Worm (Caenorhabditis elegans) whole organism, mixed stage, embryonic: Measurements from ENCODE around the gene F38B7.10.

Experiments
- M03D4.4 ChIP-seq: sonication (generic microtip); optimal IDR thresholded peaks from 2 replicates; lab custom pipeline; 2017; ENCODE audit warnings: mild to moderate bottlenecking, missing genetic modification characterization, missing compliant biosample characterization
- bed-3 ChIP-seq: fragments of 200-800 bp; sonication (Bioruptor generic); optimal IDR thresholded peaks from 3 replicates; lab custom pipeline; 2018; ENCODE audit warnings: mild to moderate bottlenecking, missing genetic modification characterization, moderate library complexity, missing compliant biosample characterization
- blmp-1 ChIP-seq: fragments of 150-350 bp; optimal IDR thresholded peaks from 2 replicates; lab custom pipeline; 2014; ENCODE audit warnings: missing biosample characterization, missing genetic modification characterization
- ceh-39 ChIP-seq: fragments of 150-350 bp; optimal IDR thresholded peaks from 2 replicates; lab custom pipeline; 2014; ENCODE audit warnings: missing biosample characterization, missing genetic modification characterization
- ceh-43 ChIP-seq: fragments of 200-800 bp; sonication (Bioruptor generic); optimal IDR thresholded peaks from 2 replicates; lab custom pipeline; 2018; ENCODE audit warnings: mild to moderate bottlenecking, missing genetic modification characterization, moderate library complexity, missing compliant biosample characterization
- ceh-83 ChIP-seq: fragments of 200-800 bp; sonication (Bioruptor generic); optimal IDR thresholded peaks from 2 replicates; lab custom pipeline; 2018; ENCODE audit warnings: mild to moderate bottlenecking, missing genetic modification characterization, missing compliant biosample characterization
- ces-1 ChIP-seq: fragments of 150-350 bp; optimal IDR thresholded peaks from 2 replicates; lab custom pipeline; 2014; ENCODE audit warnings: missing biosample characterization, missing genetic modification reagents, missing genetic modification characterization
- cnd-1 ChIP-seq: fragments of 200-800 bp; sonication (Bioruptor generic); optimal IDR thresholded peaks from 2 replicates; lab custom pipeline; 2018; ENCODE audit warnings: mild to moderate bottlenecking, missing genetic modification characterization, missing compliant biosample characterization
- drap-1 ChIP-seq: fragments of 200-800 bp; sonication (Bioruptor generic); optimal IDR thresholded peaks from 3 replicates; lab custom pipeline; 2018; ENCODE audit warnings: mild to moderate bottlenecking, missing genetic modification characterization, missing compliant biosample characterization
- elt-1 ChIP-seq: sonication (generic microtip); optimal IDR thresholded peaks from 2 replicates; lab custom pipeline; 2017; ENCODE audit warnings: missing genetic modification characterization, mild to moderate bottlenecking, missing compliant biosample characterization, antibody characterized with exemption, moderate library complexity, borderline replicate concordance; ENCODE audit not compliant: insufficient read depth
- ham-2 ChIP-seq: fragments of 200-800 bp; sonication (Bioruptor generic); optimal IDR thresholded peaks from 2 replicates; lab custom pipeline; 2018; ENCODE audit warnings: mild to moderate bottlenecking, missing genetic modification characterization, missing compliant biosample characterization
- hlh-1 ChIP-seq: fragments of 150-350 bp; optimal IDR thresholded peaks from 2 replicates; lab custom pipeline; 2014; ENCODE audit warnings: missing biosample characterization, missing genetic modification reagents, missing genetic modification characterization
- lin-13 ChIP-seq: fragments of 150-350 bp; optimal IDR thresholded peaks from 2 replicates; lab custom pipeline; 2014; ENCODE audit warnings: missing biosample characterization, missing genetic modification characterization
- lin-32 ChIP-seq: fragments of 200-800 bp; sonication (Bioruptor generic); optimal IDR thresholded peaks from 2 replicates; lab custom pipeline; 2018; ENCODE audit warnings: mild to moderate bottlenecking, missing genetic modification characterization, missing compliant biosample characterization
- lsy-2 ChIP-seq: fragments of 150-350 bp; optimal IDR thresholded peaks from 2 replicates; lab custom pipeline; 2014; ENCODE audit warnings: missing biosample characterization, missing genetic modification characterization
- mab-5 ChIP-seq: fragments of 150-350 bp; optimal IDR thresholded peaks from 2 replicates; lab custom pipeline; 2014; ENCODE audit warnings: missing biosample characterization, missing genetic modification characterization
- mep-1 ChIP-seq: fragments of 150-350 bp; optimal IDR thresholded peaks from 2 replicates; lab custom pipeline; 2017; ENCODE audit warnings: missing biosample characterization, missing genetic modification reagents, missing genetic modification characterization, inconsistent platforms
- mls-2 ChIP-seq: sonication (generic microtip); optimal IDR thresholded peaks from 2 replicates; lab custom pipeline; 2016; ENCODE audit warnings: mild to moderate bottlenecking, missing genetic modification characterization, moderate library complexity, missing compliant biosample characterization
- nhr-12 ChIP-seq: fragments of 150-350 bp; optimal IDR thresholded peaks from 2 replicates; lab custom pipeline; 2014; ENCODE audit warnings: missing biosample characterization, missing genetic modification characterization
- nhr-2 ChIP-seq: fragments of 150-350 bp; optimal IDR thresholded peaks from 2 replicates; lab custom pipeline; 2014; ENCODE audit warnings: missing biosample characterization, missing genetic modification characterization
- nhr-28 ChIP-seq: fragments of 150-350 bp; optimal IDR thresholded peaks from 2 replicates; lab custom pipeline; 2014; ENCODE audit warnings: missing biosample characterization, missing genetic modification characterization
- nhr-76 ChIP-seq: sonication (generic microtip); optimal IDR thresholded peaks from 2 replicates; lab custom pipeline; 2017; ENCODE audit warnings: missing biosample characterization, missing genetic modification characterization
- pha-4 ChIP-seq: fragments of 150-350 bp; optimal IDR thresholded peaks from 2 replicates; lab custom pipeline; 2018; ENCODE audit warnings: missing biosample characterization, missing genetic modification reagents, missing genetic modification characterization
- sem-2 ChIP-seq: fragments of 200-800 bp; sonication (Bioruptor generic); optimal IDR thresholded peaks from 2 replicates; lab custom pipeline; 2018; ENCODE audit warnings: mild to moderate bottlenecking, missing genetic modification characterization, missing compliant biosample characterization
- snpc-4 ChIP-seq: fragments of 150-350 bp; optimal IDR thresholded peaks from 2 replicates; lab custom pipeline; 2014; ENCODE audit warnings: missing biosample characterization, missing genetic modification characterization
- sptf-1 ChIP-seq: sonication (generic microtip); optimal IDR thresholded peaks from 2 replicates; lab custom pipeline; 2017; ENCODE audit warnings: mild to moderate bottlenecking, missing genetic modification characterization, moderate library complexity, missing compliant biosample characterization
- unc-120 ChIP-seq: sonication (generic microtip); optimal IDR thresholded peaks from 2 replicates; lab custom pipeline; 2017; ENCODE audit warnings: missing genetic modification characterization, missing compliant biosample characterization; ENCODE audit not compliant: poor library complexity, severe bottlenecking
- unc-39 ChIP-seq: fragments of 150-350 bp; optimal IDR thresholded peaks from 2 replicates; lab custom pipeline; 2014; ENCODE audit warnings: missing biosample characterization, missing genetic modification characterization
- unc-62 ChIP-seq: fragments of 150-350 bp; optimal IDR thresholded peaks from 2 replicates; lab custom pipeline; 2014; ENCODE audit warnings: missing biosample characterization, missing genetic modification reagents, missing genetic modification characterization
- zip-8 ChIP-seq: fragments of 150-350 bp; optimal IDR thresholded peaks from 2 replicates; lab custom pipeline; 2014; ENCODE audit warnings: missing biosample characterization, missing genetic modification characterization
- ztf-11 ChIP-seq: fragments of 150-350 bp; optimal IDR thresholded peaks from 2 replicates; lab custom pipeline; 2014; ENCODE audit warnings: missing biosample characterization, missing genetic modification characterization

Gene F38B7.10

DNA sequence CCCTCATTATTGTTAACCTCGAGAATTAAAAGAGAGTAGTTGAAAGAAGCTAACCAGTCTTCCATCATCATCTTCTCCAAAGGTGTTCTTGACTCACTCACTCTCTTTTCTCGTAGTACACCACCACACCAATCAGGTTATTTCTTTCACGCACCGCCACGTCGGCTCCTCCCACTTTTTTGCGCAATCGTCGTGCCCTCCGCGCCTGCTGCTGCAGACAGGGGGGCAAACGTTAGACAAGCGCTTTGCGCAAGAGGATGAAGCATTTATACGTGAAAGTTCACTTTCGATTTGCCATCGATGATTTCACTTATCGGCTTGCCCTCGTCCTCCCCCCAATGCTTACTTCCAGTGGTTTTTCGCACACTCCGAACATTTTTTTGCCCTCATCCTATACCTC is 20.0 kb upstream of the F38B7.10 start:
- TF ChIP-seq cnd-1 (no peak), nhr-76 (tag; lab: Kevin White, UChicago) (no peak), lsy-2 (tag; lab: Kevin White, UChicago) (no peak), nhr-12 (tag; lab: Kevin White, UChicago) (no peak), sem-2 (GFP tag; lab: Kevin White, UChicago) (no peak), ceh-43 (no peak), snpc-4 (tag; lab: Kevin White, UChicago) (no peak), mls-2 (no peak), hlh-1 (tag; lab: Kevin White, UChicago) (no peak), ham-2 (peak; percentile 44), lin-13 (tag; lab: Kevin White, UChicago) (no peak), ceh-83 (GFP tag; lab: Kevin White, UChicago) (no peak), nhr-2 (tag; lab: Kevin White, UChicago) (no peak), blmp-1 (tag; lab: Kevin White, UChicago) (peak; percentile 70), mab-5 (tag; lab: Kevin White, UChicago) (no peak), pha-4 (tag; lab: Kevin White, UChicago) (no peak), unc-120 (tag; lab: Kevin White, UChicago) (no peak), ceh-39 (tag; lab: Kevin White, UChicago) (no peak), sptf-1 (tag; lab: Kevin White, UChicago) (peak; percentile 28), bed-3 (GFP tag; lab: Kevin White, UChicago) (no peak), mep-1 (tag; lab: Kevin White, UChicago) (no peak), nhr-28 (no peak), elt-1 (tag; lab: Kevin White, UChicago) (no peak), unc-39 (tag; lab: Kevin White, UChicago) (no peak), ces-1 (GFP tag; lab: Kevin White, UChicago) (no peak), M03D4.4 (tag; lab: Kevin White, UChicago) (no peak), lin-32 (GFP tag; lab: Kevin White, UChicago) (no peak)

DNA sequence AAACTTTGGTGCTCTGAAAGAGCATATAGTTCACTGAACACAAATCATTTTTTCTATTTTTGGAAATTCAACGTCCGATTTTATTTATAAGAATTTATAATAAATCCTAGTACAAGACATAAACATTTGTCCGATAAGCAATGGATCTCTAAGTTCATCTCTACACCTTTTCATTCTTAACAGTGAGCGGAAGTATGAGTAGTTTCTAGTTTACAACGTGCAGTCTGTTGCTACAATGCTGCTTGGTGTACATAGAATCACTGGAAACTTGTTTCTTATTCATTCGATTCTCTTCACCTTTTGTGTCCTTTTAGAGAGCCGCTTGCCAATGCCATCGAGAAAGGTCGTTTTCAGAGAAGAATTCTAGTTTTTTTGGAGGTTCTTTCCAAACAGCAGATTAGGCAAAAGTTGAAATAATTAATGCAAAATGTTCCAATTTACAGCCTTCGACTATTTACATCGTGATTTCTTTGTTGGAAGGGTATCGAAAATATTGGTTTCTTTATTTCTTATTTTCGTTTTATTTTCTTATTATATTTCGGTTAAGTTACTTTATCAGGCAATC is 18.3 kb upstream of the F38B7.10 start:
- TF ChIP-seq unc-62: no peak
- TF ChIP-seq pha-4 (tag; lab: Kevin White, UChicago): no peak
- TF ChIP-seq nhr-28: no peak
- TF ChIP-seq ham-2: no peak
- no peak for TF ChIP-seq ztf-11 (tag; lab: Kevin White, UChicago)
- TF ChIP-seq nhr-76 (tag; lab: Kevin White, UChicago): no peak
- TF ChIP-seq M03D4.4 (tag; lab: Kevin White, UChicago): no peak
- no peak for TF ChIP-seq unc-39 (tag; lab: Kevin White, UChicago)
- no peak for TF ChIP-seq blmp-1 (tag; lab: Kevin White, UChicago)
- TF ChIP-seq nhr-2 (tag; lab: Kevin White, UChicago): no peak
- TF ChIP-seq bed-3 (GFP tag; lab: Kevin White, UChicago): no peak
- TF ChIP-seq drap-1 (GFP tag; lab: Kevin White, UChicago): no peak
- TF ChIP-seq snpc-4 (tag; lab: Kevin White, UChicago): no peak
- TF ChIP-seq hlh-1 (tag; lab: Kevin White, UChicago): no peak
- TF ChIP-seq mab-5 (tag; lab: Kevin White, UChicago): no peak
- no peak for TF ChIP-seq ces-1 (GFP tag; lab: Kevin White, UChicago)
- TF ChIP-seq sptf-1 (tag; lab: Kevin White, UChicago): no peak

DNA sequence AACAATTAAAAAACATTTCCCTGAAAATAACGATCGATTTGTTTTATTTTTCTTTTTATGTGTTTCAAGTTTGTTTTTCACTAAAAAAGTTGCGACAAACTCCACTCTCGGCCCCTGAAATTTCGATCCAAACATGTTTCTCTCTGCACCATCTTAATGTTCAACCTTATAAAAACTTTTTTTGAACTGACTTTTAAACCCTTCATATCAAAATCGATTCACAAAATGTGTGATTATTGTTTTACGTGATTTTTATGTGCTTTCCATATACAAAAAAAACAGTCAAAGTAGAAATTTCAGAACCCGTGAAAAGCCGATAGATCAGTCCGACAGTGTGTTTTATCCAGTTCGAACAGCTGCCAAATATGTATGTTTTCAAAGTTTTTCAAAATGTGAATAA is 17.8 kb upstream of the F38B7.10 start, which contains the start of gene ccch-1:
Gene ccch-1, plus strand, starts transcription at position 301 of the 400 bp plus-strand sequence.
- no peak for TF ChIP-seq hlh-1 (tag; lab: Kevin White, UChicago)
- TF ChIP-seq elt-1 (tag; lab: Kevin White, UChicago): no peak
- TF ChIP-seq unc-62: no peak
- no peak for TF ChIP-seq mep-1 (tag; lab: Kevin White, UChicago)
- no peak for TF ChIP-seq drap-1 (GFP tag; lab: Kevin White, UChicago)
- no peak for TF ChIP-seq zip-8 (tag; lab: Kevin White, UChicago)
- TF ChIP-seq M03D4.4 (tag; lab: Kevin White, UChicago): no peak

DNA sequence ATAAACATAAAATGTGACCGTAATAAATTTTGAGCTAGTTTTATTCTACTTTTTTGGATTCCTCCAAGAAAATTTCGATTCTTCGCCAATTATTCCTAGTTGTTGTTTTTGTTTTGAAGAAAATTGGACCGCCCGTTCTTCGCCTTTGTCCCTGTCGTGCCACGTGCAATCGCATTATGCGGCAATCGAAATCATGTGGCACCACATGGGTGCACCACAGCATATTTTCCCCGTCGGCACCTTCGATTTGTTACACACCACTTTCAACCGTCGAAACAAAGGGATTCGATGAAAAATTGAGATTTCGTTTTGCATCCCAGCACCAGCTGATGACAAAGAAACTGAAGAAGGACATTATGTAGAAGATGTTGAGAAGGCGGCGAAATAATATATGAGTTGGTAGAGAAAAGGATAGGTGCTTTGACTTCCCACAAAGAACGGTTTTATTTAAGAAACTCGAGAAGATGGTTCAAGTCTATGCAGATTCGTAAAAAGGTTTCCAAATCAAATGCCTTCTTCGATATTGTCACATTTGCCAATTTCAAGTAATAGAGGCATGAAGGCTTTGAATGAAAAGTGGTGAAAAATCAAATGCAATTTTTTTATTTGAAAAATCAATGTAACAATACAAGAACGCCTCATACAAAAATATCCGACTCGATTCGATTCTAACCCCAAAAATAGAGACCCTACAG is 16.5 kb upstream of the F38B7.10 start:
- TF ChIP-seq hlh-1 (tag; lab: Kevin White, UChicago) (peak; percentile 11), lin-32 (GFP tag; lab: Kevin White, UChicago) (no peak), unc-120 (tag; lab: Kevin White, UChicago) (peak; percentile 19), lin-13 (tag; lab: Kevin White, UChicago) (no peak), snpc-4 (tag; lab: Kevin White, UChicago) (no peak)
